Fruit fly (Drosophila melanogaster) ovary, adult (tissue): Measurements from ENCODE around the gene Nrx-IV.

Experiments used
- CG17801 ChIP-seq: fragments of 200-800 bp; optimal IDR thresholded peaks from 2 replicates; lab custom pipeline; 2019; ENCODE audit warnings: missing biosample characterization, mild to moderate bottlenecking, missing genetic modification characterization, moderate library complexity; ENCODE audit not compliant: partially characterized antibody

Nrx-IV gene

DNA sequence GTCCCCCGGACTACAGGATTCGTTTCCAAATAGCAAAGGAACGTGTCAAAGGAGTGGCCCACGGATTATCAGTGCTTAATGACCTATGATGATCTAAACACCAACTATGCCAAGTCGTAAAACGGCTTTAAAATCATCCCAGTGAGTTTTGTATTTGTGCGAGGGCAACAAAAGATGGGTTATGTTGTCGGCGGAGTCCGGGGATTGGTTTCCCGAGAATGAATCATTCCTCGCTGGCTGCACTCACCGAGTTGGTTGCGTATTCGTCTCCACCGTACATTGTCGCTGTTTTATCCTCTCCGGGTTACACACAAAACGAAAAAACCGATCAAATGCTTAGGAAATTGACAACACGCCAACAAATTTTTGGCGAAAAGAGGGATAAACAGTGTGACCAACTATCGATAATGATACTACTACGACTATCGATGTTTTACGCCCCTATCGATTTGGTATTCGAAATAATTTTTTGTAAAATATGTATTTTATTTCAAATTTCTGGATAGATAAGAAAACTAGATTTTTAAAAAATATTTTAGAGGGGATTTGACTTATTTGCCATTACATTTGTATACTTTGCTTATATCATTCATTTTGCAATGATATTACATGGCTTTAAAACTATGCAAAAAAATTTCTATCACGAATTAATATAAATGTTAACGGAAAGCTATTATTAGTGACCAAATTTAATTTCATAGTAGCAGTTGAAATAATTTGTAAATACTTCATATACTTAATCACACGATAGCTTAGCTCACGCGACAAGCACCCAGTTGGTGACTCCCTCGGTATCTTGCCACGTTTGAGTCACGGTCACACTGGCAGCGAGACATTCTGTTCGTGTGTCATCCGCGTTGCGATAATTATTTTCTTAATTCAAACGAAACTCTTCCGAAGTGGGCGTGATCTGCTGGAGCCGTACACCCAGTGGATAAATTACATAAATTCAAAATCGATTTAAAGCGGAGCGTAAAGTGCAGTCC is at the start of gene Nrx-IV, which contains the start of gene eIF3l:
TSS of gene Nrx-IV (plus strand) at position 811 of the 986 bp plus-strand sequence.
TSS of gene eIF3l (minus strand) at position 389 of the 986 bp plus-strand sequence.
- no peak for TF ChIP-seq CG17801 (GFP tag; lab: Kevin White, UChicago)

DNA sequence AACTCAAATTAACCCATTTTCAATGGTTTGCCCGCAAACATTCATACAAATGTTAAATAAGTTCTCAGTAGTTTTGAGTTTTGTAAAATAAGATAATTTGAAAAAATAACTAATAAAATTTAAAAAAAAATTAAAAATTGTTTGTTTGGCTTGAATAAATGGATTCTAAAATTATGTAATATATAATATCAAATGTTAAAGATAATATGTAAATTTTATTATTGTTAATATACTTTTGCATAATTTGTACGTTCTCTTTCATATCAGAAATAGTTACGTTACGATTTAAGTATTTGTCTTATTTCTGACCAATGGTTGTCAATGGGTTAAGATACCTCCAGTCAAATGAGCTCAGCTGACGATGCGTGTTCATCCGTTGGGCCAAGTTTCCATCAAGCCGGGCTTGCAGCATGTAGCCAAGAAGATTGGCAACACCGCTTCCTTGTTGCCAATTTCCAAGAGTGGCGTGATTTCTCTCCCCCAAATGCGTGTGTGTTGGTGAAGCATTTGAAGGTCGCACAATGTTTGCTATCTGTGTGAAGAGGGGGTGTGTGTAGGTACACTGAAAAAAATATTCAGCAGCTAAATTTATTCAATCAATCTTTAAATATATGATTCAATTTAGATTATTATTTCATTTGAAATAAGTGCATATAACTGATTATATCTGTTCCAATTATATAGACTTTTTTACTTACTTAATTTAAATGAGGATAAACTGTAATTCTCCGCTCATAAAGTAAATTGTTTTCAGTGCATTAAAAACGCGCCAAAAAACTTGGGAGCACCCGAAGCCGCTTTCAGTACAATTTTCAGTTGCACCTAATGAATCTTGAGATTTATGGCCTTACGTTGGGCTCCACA is 49.3 kb upstream of the Nrx-IV start:
- no peak for TF ChIP-seq CG17801 (GFP tag; lab: Kevin White, UChicago)

DNA sequence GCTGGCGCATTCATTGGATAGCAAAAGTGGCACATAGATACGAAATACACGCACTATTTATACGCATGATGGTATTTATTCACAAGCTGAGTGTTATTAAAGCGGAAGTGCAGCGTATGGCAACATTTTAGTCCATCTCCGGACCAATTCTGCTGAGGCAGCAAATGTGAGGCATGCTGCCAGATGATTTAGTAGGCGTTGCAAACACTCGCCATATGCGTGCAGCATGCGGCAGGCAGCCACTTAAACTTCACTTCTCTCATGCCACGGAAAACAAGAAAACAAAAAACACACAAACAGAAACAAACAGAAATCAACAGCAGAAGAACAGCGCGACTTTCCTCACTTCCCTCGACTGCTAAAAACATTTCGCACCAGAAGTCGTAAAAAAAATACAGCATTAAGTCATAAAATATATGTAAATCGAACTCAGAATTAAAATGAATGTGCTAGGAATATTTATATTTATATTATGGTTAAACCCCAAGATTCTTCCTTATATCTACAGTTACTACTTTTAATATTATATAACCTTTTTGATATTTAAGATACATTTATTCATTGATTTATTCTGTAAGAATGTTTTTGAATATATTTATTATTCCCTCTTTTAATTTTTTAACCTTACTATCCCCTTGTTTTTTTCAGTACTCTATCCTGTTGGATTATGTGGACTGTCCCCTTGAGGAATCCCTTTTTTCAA is 46.8 kb upstream of the Nrx-IV start:
- TF ChIP-seq CG17801 (GFP tag; lab: Kevin White, UChicago) = no peak

dm6 chr3L:12101924-12102383 is 44.4 kb upstream of the Nrx-IV start:
- no peak for TF ChIP-seq CG17801 (GFP tag; lab: Kevin White, UChicago)

dm6 chr3L:12107378-12107777 is 38.9 kb upstream of the Nrx-IV start:
- no peak for TF ChIP-seq CG17801 (GFP tag; lab: Kevin White, UChicago)

DNA sequence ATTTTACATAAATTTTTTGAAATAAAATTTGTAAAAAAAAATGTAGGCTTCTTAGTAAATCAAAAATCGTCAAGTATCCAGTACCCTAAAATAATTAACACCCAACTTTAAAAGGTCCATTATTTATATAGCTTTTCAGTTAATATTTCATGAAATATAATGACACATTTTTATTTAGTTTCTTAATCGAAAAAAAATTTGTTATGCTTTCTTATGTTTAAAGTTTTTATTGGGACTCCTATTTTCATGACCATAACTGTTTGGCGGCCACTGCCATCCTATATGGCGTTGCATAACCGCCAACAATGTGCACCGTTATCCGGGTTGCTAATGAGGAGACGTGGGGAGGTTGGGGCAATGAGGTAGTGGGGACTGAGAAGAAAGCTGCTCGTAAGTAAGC is 37.8 kb upstream of the Nrx-IV start:
- TF ChIP-seq CG17801 (GFP tag; lab: Kevin White, UChicago) = no peak

- TF ChIP-seq CG17801 (GFP tag; lab: Kevin White, UChicago) = no peak
Measured at dm6 chr3L:12109045-12109632, 37.2 kb upstream of the Nrx-IV start.

DNA sequence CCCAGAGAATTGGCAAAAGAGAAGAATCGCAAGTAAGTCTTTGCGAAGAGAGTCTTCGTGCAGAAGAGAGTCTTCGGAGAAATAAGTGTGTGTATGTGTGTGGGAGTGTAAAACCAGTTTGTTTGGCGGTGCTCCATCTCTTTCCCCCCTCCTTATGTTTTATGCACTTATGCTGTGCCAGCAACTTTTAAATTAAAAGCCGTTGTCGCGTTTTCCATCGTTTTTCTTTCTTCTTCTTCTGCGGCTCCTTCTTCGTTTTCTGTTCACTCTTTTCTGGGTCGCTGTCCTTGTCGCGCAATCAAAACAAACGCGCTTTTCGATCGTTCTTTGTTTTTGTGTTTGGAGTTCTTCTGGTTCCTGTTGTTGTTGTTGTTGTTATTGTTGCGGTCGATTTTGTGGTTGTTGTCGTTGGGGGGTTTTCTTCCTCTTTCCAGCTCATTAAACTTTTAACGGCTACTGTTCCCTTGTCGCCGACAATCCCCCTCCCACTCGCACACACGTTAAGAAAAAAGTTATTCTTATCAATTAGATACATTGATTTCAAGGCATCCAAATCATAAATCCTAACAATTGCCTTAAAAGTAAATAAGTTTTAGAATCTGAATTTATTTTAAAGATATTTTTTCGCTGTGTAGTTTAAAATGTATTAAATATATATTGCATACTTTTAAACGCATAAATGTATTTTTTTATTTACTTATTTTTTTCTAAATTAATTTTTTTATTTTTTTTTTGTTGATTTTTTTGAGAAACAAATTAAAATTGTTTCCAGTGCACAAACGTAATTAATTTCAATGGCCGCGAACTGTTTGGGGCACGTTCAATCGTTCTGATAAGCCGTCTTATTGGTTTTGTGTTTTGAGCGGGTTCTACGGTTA is 35.0 kb upstream of the Nrx-IV start:
- peak; percentile 77 for TF ChIP-seq CG17801 (GFP tag; lab: Kevin White, UChicago)

- TF ChIP-seq CG17801 (GFP tag; lab: Kevin White, UChicago) = no peak
Measured at dm6 chr3L:12112967-12113366, 33.4 kb upstream of the Nrx-IV start.

dm6 chr3L:12113589-12113988 is 32.7 kb upstream of the Nrx-IV start:
- no peak for TF ChIP-seq CG17801 (GFP tag; lab: Kevin White, UChicago)

DNA sequence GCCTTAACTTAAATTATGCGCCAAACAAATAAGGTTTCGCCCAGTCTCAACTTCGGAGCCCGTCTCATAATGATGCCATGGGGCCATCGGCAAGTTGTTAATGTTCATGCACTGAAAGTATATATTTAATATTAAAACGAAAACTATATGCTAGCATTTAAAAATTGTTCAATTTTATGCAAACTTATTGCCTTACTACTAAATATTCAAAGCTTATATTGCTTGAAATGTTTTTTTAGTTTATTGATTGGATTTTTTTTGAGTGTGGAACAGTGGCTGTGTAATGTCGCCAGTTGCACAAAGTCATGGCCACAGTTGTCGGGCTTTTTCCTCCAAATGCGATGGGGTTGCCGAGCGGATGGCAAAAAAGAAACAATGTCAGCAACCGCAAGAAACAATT is 32.1 kb upstream of the Nrx-IV start:
- TF ChIP-seq CG17801 (GFP tag; lab: Kevin White, UChicago) = no peak

dm6 chr3L:12115103-12115502 is 31.2 kb upstream of the Nrx-IV start:
- no peak for TF ChIP-seq CG17801 (GFP tag; lab: Kevin White, UChicago)
